Fruit fly (Drosophila melanogaster): ENCODE data around the gene Tpr2.

DNA sequence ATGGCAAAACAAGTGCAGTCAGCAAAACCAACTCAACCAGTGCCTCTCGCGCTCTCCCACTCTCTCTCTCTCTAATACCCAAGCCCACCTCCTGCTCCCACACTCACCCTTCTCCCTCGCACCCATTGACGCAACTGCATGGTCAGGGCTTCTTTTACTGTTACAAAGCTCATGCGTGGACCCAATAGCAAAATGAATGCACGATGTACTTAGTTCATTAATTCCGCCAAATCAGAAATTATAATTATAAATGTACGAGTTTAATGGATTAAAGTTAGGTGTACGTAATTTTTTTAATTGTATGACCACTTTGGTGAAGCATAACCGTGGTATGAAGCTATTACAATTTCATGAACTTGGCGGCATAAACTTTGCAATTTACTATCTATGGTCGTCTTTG is 54.4 kb downstream of the Tpr2 start:
- TF ChIP-seq CG10348 (GFP tag; IDR thresholded peaks at IDR 0.05) (peak; percentile 55), CG9948 (tag; optimal IDR thresholded peaks at IDR 0.05) (peak; percentile 70), CG15710 (tag; optimal IDR thresholded peaks at IDR 0.05) (peak; percentile 65), gl (tag; optimal IDR thresholded peaks at IDR 0.05) (peak; percentile 72), CG8301 (tag; optimal IDR thresholded peaks at IDR 0.05) (peak; percentile 96), fd96Ca (GFP tag; IDR thresholded peaks at IDR 0.05) (peak; percentile 96)
